Worm (Caenorhabditis elegans) whole organism, mixed stage, embryonic: ENCODE results near the gene ZK1320.5.
A peak's percentile ranks its signal among the peaks of the same experiment; 100 is the strongest.

Source experiments
- M03D4.4 ChIP-seq: sonication (generic microtip); optimal IDR thresholded peaks from 2 replicates; lab custom pipeline; 2017; ENCODE audit warnings: mild to moderate bottlenecking, missing genetic modification characterization, missing compliant biosample characterization
- bed-3 ChIP-seq: fragments of 200-800 bp; sonication (Bioruptor generic); optimal IDR thresholded peaks from 3 replicates; lab custom pipeline; 2018; ENCODE audit warnings: mild to moderate bottlenecking, missing genetic modification characterization, moderate library complexity, missing compliant biosample characterization
- blmp-1 ChIP-seq: fragments of 150-350 bp; optimal IDR thresholded peaks from 2 replicates; lab custom pipeline; 2014; ENCODE audit warnings: missing biosample characterization, missing genetic modification characterization
- ceh-39 ChIP-seq: fragments of 150-350 bp; optimal IDR thresholded peaks from 2 replicates; lab custom pipeline; 2014; ENCODE audit warnings: missing biosample characterization, missing genetic modification characterization
- ceh-43 ChIP-seq: fragments of 200-800 bp; sonication (Bioruptor generic); optimal IDR thresholded peaks from 2 replicates; lab custom pipeline; 2018; ENCODE audit warnings: mild to moderate bottlenecking, missing genetic modification characterization, moderate library complexity, missing compliant biosample characterization
- ces-1 ChIP-seq: fragments of 150-350 bp; optimal IDR thresholded peaks from 2 replicates; lab custom pipeline; 2014; ENCODE audit warnings: missing biosample characterization, missing genetic modification reagents, missing genetic modification characterization
- cnd-1 ChIP-seq: fragments of 200-800 bp; sonication (Bioruptor generic); optimal IDR thresholded peaks from 2 replicates; lab custom pipeline; 2018; ENCODE audit warnings: mild to moderate bottlenecking, missing genetic modification characterization, missing compliant biosample characterization
- elt-1 ChIP-seq: sonication (generic microtip); optimal IDR thresholded peaks from 2 replicates; lab custom pipeline; 2017; ENCODE audit warnings: missing genetic modification characterization, mild to moderate bottlenecking, missing compliant biosample characterization, antibody characterized with exemption, moderate library complexity, borderline replicate concordance; ENCODE audit not compliant: insufficient read depth
- elt-3 ChIP-seq: fragments of 150-350 bp; optimal IDR thresholded peaks from 2 replicates; lab custom pipeline; 2014; ENCODE audit warnings: missing biosample characterization, missing genetic modification characterization
- flh-1 ChIP-seq: fragments of 200-800 bp; sonication (Bioruptor generic); optimal IDR thresholded peaks from 2 replicates; lab custom pipeline; 2018; ENCODE audit warnings: mild to moderate bottlenecking, missing genetic modification characterization, moderate library complexity, missing compliant biosample characterization
- ham-2 ChIP-seq: fragments of 200-800 bp; sonication (Bioruptor generic); optimal IDR thresholded peaks from 2 replicates; lab custom pipeline; 2018; ENCODE audit warnings: mild to moderate bottlenecking, missing genetic modification characterization, missing compliant biosample characterization
- lsy-2 ChIP-seq: fragments of 150-350 bp; optimal IDR thresholded peaks from 2 replicates; lab custom pipeline; 2014; ENCODE audit warnings: missing biosample characterization, missing genetic modification characterization
- mab-5 ChIP-seq: fragments of 150-350 bp; optimal IDR thresholded peaks from 2 replicates; lab custom pipeline; 2014; ENCODE audit warnings: missing biosample characterization, missing genetic modification characterization
- mep-1 ChIP-seq: fragments of 150-350 bp; optimal IDR thresholded peaks from 2 replicates; lab custom pipeline; 2017; ENCODE audit warnings: missing biosample characterization, missing genetic modification reagents, missing genetic modification characterization, inconsistent platforms
- nhr-12 ChIP-seq: fragments of 150-350 bp; optimal IDR thresholded peaks from 2 replicates; lab custom pipeline; 2014; ENCODE audit warnings: missing biosample characterization, missing genetic modification characterization
- nhr-237 ChIP-seq: fragments of 150-350 bp; optimal IDR thresholded peaks from 2 replicates; lab custom pipeline; 2014; ENCODE audit warnings: missing biosample characterization, missing genetic modification characterization
- pha-4 ChIP-seq: fragments of 150-350 bp; optimal IDR thresholded peaks from 2 replicates; lab custom pipeline; 2018; ENCODE audit warnings: missing biosample characterization, missing genetic modification reagents, missing genetic modification characterization
- sem-2 ChIP-seq: fragments of 200-800 bp; sonication (Bioruptor generic); optimal IDR thresholded peaks from 2 replicates; lab custom pipeline; 2018; ENCODE audit warnings: mild to moderate bottlenecking, missing genetic modification characterization, missing compliant biosample characterization
- snpc-4 ChIP-seq: fragments of 150-350 bp; optimal IDR thresholded peaks from 2 replicates; lab custom pipeline; 2014; ENCODE audit warnings: missing biosample characterization, missing genetic modification characterization
- tbx-8 ChIP-seq: fragments of 200-800 bp; sonication (Bioruptor generic); optimal IDR thresholded peaks from 2 replicates; lab custom pipeline; 2018; ENCODE audit warnings: mild to moderate bottlenecking, missing genetic modification characterization, moderate library complexity, missing compliant biosample characterization
- unc-120 ChIP-seq: sonication (generic microtip); optimal IDR thresholded peaks from 2 replicates; lab custom pipeline; 2017; ENCODE audit warnings: missing genetic modification characterization, missing compliant biosample characterization; ENCODE audit not compliant: poor library complexity, severe bottlenecking
- unc-39 ChIP-seq: fragments of 150-350 bp; optimal IDR thresholded peaks from 2 replicates; lab custom pipeline; 2014; ENCODE audit warnings: missing biosample characterization, missing genetic modification characterization
- unc-62 ChIP-seq: fragments of 150-350 bp; optimal IDR thresholded peaks from 2 replicates; lab custom pipeline; 2014; ENCODE audit warnings: missing biosample characterization, missing genetic modification reagents, missing genetic modification characterization
- zip-8 ChIP-seq: fragments of 150-350 bp; optimal IDR thresholded peaks from 2 replicates; lab custom pipeline; 2014; ENCODE audit warnings: missing biosample characterization, missing genetic modification characterization
- ztf-11 ChIP-seq: fragments of 150-350 bp; optimal IDR thresholded peaks from 2 replicates; lab custom pipeline; 2014; ENCODE audit warnings: missing biosample characterization, missing genetic modification characterization

The ZK1320.5 gene

DNA sequence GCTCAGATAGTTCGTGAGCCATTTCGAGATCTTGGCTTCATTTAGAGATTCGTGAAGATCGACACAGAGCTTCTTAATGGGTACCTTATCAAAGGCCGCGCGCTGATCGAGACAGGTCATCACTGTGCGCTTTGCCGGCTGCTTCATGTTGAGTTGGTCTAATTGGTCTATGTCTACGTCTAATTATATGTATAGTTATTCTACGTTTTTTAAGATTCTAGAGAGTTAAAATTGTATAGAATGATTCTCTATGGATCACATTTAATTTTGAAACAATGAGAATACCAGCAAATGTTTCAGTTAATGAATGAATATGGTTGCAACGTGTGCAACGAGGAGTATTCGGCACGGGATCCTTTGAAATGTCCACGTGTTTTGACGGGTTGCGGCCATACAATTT lies 9.2 kb upstream of the ZK1320.5 start, which contains the start of gene arc-1:
arc-1 (plus strand) TSS at position 301 of the 400 bp plus-strand sequence.
- TF ChIP-seq lsy-2 (tag; lab: Kevin White, UChicago) (no peak), snpc-4 (tag; lab: Kevin White, UChicago) (no peak), unc-120 (tag; lab: Kevin White, UChicago) (no peak), unc-62 (GFP tag; lab: Kevin White, UChicago) (no peak), nhr-12 (tag; lab: Kevin White, UChicago) (no peak), mep-1 (no peak), zip-8 (tag; lab: Kevin White, UChicago) (no peak), nhr-237 (tag; lab: Kevin White, UChicago) (no peak)

DNA sequence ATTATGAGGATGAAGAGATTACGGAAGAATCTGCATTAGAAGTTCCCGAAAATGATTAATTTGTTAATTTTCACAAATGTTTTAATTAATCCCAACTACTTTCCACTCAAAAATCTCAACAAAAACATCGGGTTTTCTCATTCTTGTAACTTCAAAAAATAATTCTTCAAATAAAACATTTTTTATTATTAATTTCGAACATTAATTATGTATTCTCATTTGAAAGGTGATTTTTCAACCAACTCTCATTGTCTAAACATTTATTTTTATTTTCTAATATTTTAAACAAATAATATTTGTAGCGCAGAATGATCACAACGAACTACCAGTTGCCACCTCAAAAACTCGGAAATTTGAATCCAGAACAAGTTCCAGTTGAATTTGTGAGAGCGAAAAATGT lies 5.8 kb upstream of the ZK1320.5 start, which contains the start of gene ZK1320.7:
ZK1320.7 (plus strand) TSS at position 301 of the 400 bp plus-strand sequence.
- TF ChIP-seq ceh-43 (GFP tag; lab: Kevin White, UChicago) (no peak), zip-8 (tag; lab: Kevin White, UChicago) (no peak), tbx-8 (GFP tag; lab: Kevin White, UChicago) (no peak), elt-1 (tag; lab: Kevin White, UChicago) (no peak), nhr-12 (tag; lab: Kevin White, UChicago) (no peak), lsy-2 (tag; lab: Kevin White, UChicago) (no peak), unc-120 (tag; lab: Kevin White, UChicago) (no peak), sem-2 (GFP tag; lab: Kevin White, UChicago) (no peak), mep-1 (no peak), ham-2 (no peak), blmp-1 (tag; lab: Kevin White, UChicago) (no peak), pha-4 (no peak), snpc-4 (tag; lab: Kevin White, UChicago) (no peak), ceh-39 (tag; lab: Kevin White, UChicago) (no peak)

DNA sequence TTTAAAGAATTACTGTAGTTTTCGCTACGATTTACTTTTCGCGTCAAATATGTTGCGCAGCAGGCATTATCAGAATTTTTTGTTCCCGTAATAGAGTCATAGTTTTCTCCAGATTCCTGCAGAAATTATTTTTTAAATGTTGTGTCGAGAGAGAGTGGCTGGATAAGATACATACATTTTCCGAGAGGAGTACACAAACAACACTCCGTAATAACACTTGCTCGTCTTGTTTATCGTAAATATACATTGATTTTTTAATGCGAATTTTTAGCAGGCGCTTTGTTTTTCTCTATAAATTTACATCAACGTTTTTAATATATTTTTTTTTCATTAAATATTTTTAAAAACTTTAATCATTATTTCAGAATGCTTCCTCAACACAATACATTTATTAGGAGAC lies 3.5 kb upstream of the ZK1320.5 start, which contains the start of gene taf-8:
taf-8 (plus strand) TSS at position 360 of the 400 bp plus-strand sequence.
- no peak for TF ChIP-seq bed-3 (GFP tag; lab: Kevin White, UChicago)
- TF ChIP-seq cnd-1, result no peak
- peak; percentile 53 for TF ChIP-seq lsy-2 (tag; lab: Kevin White, UChicago)
- TF ChIP-seq pha-4, result peak; percentile 31
- peak; percentile 69 for TF ChIP-seq ces-1 (GFP tag; lab: Kevin White, UChicago)

DNA sequence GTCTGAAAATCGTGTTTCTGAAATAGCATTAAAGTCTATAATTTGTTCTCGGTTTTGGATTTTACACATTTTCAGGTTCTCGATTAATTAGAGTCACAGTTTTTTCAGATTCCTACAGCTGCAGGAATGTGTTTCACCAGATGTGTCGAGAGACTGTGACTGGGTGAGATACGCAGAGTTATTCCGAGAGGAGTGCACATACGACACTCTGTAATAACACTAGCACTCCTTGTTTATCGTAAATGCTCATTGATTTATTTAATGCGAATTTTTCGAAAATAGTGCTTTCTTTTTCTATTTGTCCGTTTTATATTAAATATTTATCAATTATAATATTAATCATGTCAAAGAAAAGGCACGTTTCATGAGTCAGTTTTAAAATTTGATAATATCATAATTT lies 1.9 kb upstream of the ZK1320.5 start, which contains the start of gene ZK1320.11:
ZK1320.11 (plus strand) TSS at position 243 of the 400 bp plus-strand sequence.
- no peak for TF ChIP-seq ceh-39 (tag; lab: Kevin White, UChicago)
- TF ChIP-seq ces-1 (GFP tag; lab: Kevin White, UChicago), result peak; percentile 55
- TF ChIP-seq, all 35 proteins: peak for 1

DNA sequence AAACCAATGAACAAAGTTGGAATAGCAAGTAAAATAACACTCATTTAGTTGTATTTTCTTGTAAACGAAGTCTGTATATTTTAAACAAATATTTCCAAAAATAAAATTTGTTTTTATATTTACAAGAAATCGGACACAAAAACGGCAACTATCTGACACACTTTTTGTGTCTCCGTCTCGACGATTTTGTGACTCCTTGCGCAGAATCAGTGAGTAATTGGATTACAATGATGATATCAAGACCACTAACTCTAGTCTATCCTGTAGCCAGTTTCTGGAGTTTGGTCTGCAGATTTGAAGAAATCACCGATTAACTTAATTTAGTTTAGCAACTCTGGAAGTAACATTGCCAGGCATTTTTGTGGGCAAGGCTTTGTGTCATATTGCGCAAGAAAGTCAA lies 2.7 kb downstream of the ZK1320.5 start, which contains the start of gene cyp-13A10:
cyp-13A10 (minus strand) TSS at position 88 of the 400 bp plus-strand sequence.
- peak; percentile 32 for TF ChIP-seq zip-8 (tag; lab: Kevin White, UChicago)
- TF ChIP-seq M03D4.4, result no peak
- TF ChIP-seq, all 35 proteins: peak for 1

DNA sequence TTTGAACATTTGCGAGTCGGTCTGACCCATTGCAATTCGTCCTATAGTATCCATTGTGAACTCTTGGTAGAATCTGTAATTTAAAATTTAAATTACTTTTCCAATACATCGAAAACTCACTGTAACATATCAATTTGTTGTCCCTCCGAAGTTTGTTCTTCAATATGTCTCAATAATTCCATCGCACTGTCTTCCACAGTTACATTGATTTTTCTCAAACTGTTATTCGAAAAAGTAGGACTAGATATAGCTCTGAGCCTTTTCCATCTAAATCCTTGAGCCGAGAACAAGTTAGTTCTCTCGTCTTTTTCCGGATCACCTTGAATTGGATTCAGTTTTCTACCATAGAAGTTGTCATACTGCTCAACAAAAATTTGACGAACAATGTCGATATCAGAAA lies 3.3 kb downstream of the ZK1320.5 start:
- TF ChIP-seq ceh-43 (GFP tag; lab: Kevin White, UChicago), result no peak
- no peak for TF ChIP-seq flh-1 (GFP tag; lab: Kevin White, UChicago)
- TF ChIP-seq ztf-11 (tag; lab: Kevin White, UChicago), result no peak
- TF ChIP-seq sem-2 (GFP tag; lab: Kevin White, UChicago), result no peak
- TF ChIP-seq unc-39 (tag; lab: Kevin White, UChicago), result no peak
- no peak for TF ChIP-seq mab-5 (tag; lab: Kevin White, UChicago)
- TF ChIP-seq tbx-8 (GFP tag; lab: Kevin White, UChicago), result no peak
- TF ChIP-seq ceh-39 (tag; lab: Kevin White, UChicago), result no peak
- no peak for TF ChIP-seq M03D4.4
- no peak for TF ChIP-seq pha-4

DNA sequence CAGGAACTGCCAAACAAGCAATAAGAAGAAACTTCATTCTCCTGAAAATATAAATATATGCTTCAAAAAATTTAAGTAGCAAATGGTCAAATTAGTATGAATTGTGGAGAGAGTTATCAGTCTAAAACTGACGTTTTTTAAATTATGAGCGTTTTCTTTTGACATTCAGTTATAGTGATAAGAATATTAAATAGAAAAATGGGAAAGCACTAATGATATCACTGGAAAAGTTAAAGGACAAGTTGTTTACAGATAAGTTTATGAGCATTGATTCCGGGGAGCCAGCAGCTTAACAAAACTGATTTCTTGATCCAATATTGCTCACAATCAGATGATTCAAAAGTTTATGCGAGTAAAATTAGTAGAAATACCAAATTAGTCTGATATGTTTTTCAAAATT lies 5.1 kb downstream of the ZK1320.5 start, which contains the start of gene ZK1320.3:
ZK1320.3 (minus strand) TSS at position 41 of the 400 bp plus-strand sequence.
- TF ChIP-seq ham-2 (no peak), zip-8 (tag; lab: Kevin White, UChicago) (no peak), tbx-8 (GFP tag; lab: Kevin White, UChicago) (no peak), cnd-1 (no peak), snpc-4 (tag; lab: Kevin White, UChicago) (no peak), elt-3 (tag; lab: Kevin White, UChicago) (no peak)
